Worm (Caenorhabditis elegans): ENCODE results near the gene ckk-1.

ckk-1 gene

ce11 chrIII:5678935-5679334 lies 43.7 kb downstream of the ckk-1 start, which contains the start of the genes ska-3 and rps-12:
ska-3 (minus strand) TSS chrIII:5679005.
rps-12 (plus strand) TSS chrIII:5679298.
- TF ChIP-seq zag-1 (tag; optimal IDR thresholded peaks at IDR 0.05) (peak; percentile 97), sma-3 (GFP tag; optimal IDR thresholded peaks at IDR 0.05) (peak; percentile 99), unc-55 (GFP tag; optimal IDR thresholded peaks at IDR 0.05) (peak; percentile 100), ceh-82 (tag; optimal IDR thresholded peaks at IDR 0.05) (peak; percentile 96), fos-1 (tag; optimal IDR thresholded peaks at IDR 0.05) (peak; percentile 99), nhr-23 (tag; optimal IDR thresholded peaks at IDR 0.05) (no peak), unc-39 (tag; optimal IDR thresholded peaks at IDR 0.05) (peak; percentile 62), ztf-11 (tag; optimal IDR thresholded peaks at IDR 0.05) (peak; percentile 45), nhr-129 (tag; optimal IDR thresholded peaks at IDR 0.05) (peak; percentile 99), skn-1 (tag; optimal IDR thresholded peaks at IDR 0.05) (peak; percentile 85), F13H6.1 (tag; optimal IDR thresholded peaks at IDR 0.05) (peak; percentile 98), ztf-1 (GFP tag; conservative IDR thresholded peaks at IDR 0.05) (no peak), dmd-4 (tag; optimal IDR thresholded peaks at IDR 0.05) (peak; percentile 79), R02D3.7 (tag; optimal IDR thresholded peaks at IDR 0.05) (peak; percentile 98), ceh-16 (tag; optimal IDR thresholded peaks at IDR 0.05) (peak; percentile 94), elt-1 (tag; optimal IDR thresholded peaks at IDR 0.05) (no peak), peb-1 (tag; optimal IDR thresholded peaks at IDR 0.05) (no peak), sem-4 (tag; optimal IDR thresholded peaks at IDR 0.05) (peak; percentile 99), nhr-25 (tag; optimal IDR thresholded peaks at IDR 0.05) (peak; percentile 99), elt-3 (tag; optimal IDR thresholded peaks at IDR 0.05) (no peak), ZK546.5 (tag; optimal IDR thresholded peaks at IDR 0.05) (peak; percentile 91), Y55F3AM.14 (GFP tag; optimal IDR thresholded peaks at IDR 0.05) (peak; percentile 85), lin-39 (tag; optimal IDR thresholded peaks at IDR 0.05) (peak; percentile 85), mdl-1 (tag; optimal IDR thresholded peaks at IDR 0.05) (peak; percentile 80 to 94), lin-13 (GFP tag; optimal IDR thresholded peaks at IDR 0.05) (peak; percentile 98), snpc-4 (tag; optimal IDR thresholded peaks at IDR 0.05) (peak; percentile 94), lsy-2 (tag; optimal IDR thresholded peaks at IDR 0.05) (peak; percentile 94 to 98), nhr-10 (tag; optimal IDR thresholded peaks at IDR 0.05) (peak; percentile 90), nhr-6 (tag; optimal IDR thresholded peaks at IDR 0.05) (peak; percentile 98), ztf-4 (tag; optimal IDR thresholded peaks at IDR 0.05) (peak; percentile 98), mbf-1 (tag; optimal IDR thresholded peaks at IDR 0.05) (no peak), nhr-77 (tag; optimal IDR thresholded peaks at IDR 0.05) (peak; percentile 94), sma-9 (GFP tag; optimal IDR thresholded peaks at IDR 0.05) (peak; percentile 99), sma-9 (tag; optimal IDR thresholded peaks at IDR 0.05) (no peak), mab-5 (tag; optimal IDR thresholded peaks at IDR 0.05) (peak; percentile 97), gmeb-1 (tag; optimal IDR thresholded peaks at IDR 0.05) (peak; percentile 99), blmp-1 (tag; optimal IDR thresholded peaks at IDR 0.05; ENCODE audit: insufficient read depth) (peak; percentile 94), nhr-12 (tag; optimal IDR thresholded peaks at IDR 0.05) (peak; percentile 69), nhr-237 (tag; optimal IDR thresholded peaks at IDR 0.05) (peak; percentile 84), C34F6.9 (tag; optimal IDR thresholded peaks at IDR 0.05) (peak; percentile 99), nhr-11 (tag; optimal IDR thresholded peaks at IDR 0.05) (peak; percentile 73), alr-1 (tag; optimal IDR thresholded peaks at IDR 0.05) (no peak), egl-27 (tag; optimal IDR thresholded peaks at IDR 0.05) (peak; percentile 99), crh-2 (tag; optimal IDR thresholded peaks at IDR 0.05) (peak; percentile 99), unc-62 (GFP tag; optimal IDR thresholded peaks at IDR 0.05) (peak; percentile 84), ama-1 (optimal IDR thresholded peaks at IDR 0.05) (peak; percentile 88), aly-2 (tag; optimal IDR thresholded peaks at IDR 0.05) (no peak), nhr-21 (tag; optimal IDR thresholded peaks at IDR 0.05) (peak; percentile 99), lin-11 (tag; optimal IDR thresholded peaks at IDR 0.05) (peak; percentile 98)

Measured in whole organism, L2 larva.